Worm (Caenorhabditis elegans) whole organism, L4 larva: ENCODE results near the gene srbc-40.

Experiments used
- D1046.2 ChIP-seq: fragments of 200-800 bp; sonication (Bioruptor generic); IDR thresholded peaks from 2 replicates; pipeline ENCODE4 v1.3.6; 2022; ENCODE audit warnings: missing genetic modification characterization, missing compliant biosample characterization
- F37D6.2 ChIP-seq: sonication (generic microtip); optimal IDR thresholded peaks from 2 replicates; lab custom pipeline; 2016; ENCODE audit warnings: mild to moderate bottlenecking, missing genetic modification characterization, missing compliant biosample characterization
- R02D3.7 ChIP-seq: fragments of 150-350 bp; sonication (generic microtip); optimal IDR thresholded peaks from 3 replicates; lab custom pipeline; 2014; ENCODE audit warnings: missing biosample characterization, missing genetic modification characterization
- T20F7.1 ChIP-seq: fragments of 200-800 bp; sonication (Bioruptor generic); optimal IDR thresholded peaks from 2 replicates; lab custom pipeline; 2018; ENCODE audit warnings: mild to moderate bottlenecking, missing genetic modification characterization, missing compliant biosample characterization
- Y105C5A.15 ChIP-seq: fragments of 200-800 bp; sonication (Bioruptor generic); IDR thresholded peaks from 2 replicates; pipeline ENCODE4 v1.3.6; 2022; ENCODE audit warnings: missing genetic modification characterization, missing compliant biosample characterization
- Y5F2A.4 ChIP-seq: fragments of 200-800 bp; sonication (Bioruptor generic); optimal IDR thresholded peaks from 2 replicates; lab custom pipeline; 2018; ENCODE audit warnings: mild to moderate bottlenecking, missing genetic modification characterization, missing compliant biosample characterization
- ZK337.2 ChIP-seq: fragments of 200-800 bp; sonication (Bioruptor generic); IDR thresholded peaks from 2 replicates; pipeline ENCODE4 v1.3.6; 2022; ENCODE audit warnings: missing genetic modification reagents, missing genetic modification characterization, missing compliant biosample characterization
- aha-1 ChIP-seq: fragments of 150-350 bp; peaks from one replicate; lab custom pipeline; 2014; ENCODE audit warnings: missing biosample characterization, missing genetic modification characterization
- aly-2 ChIP-seq: sonication (generic microtip); optimal IDR thresholded peaks from 2 replicates; lab custom pipeline; 2018; ENCODE audit warnings: missing biosample characterization, missing genetic modification characterization
- ama-1 ChIP-seq: fragments of 150-350 bp; optimal IDR thresholded peaks from 2 replicates; lab custom pipeline; 2014; ENCODE audit warnings: inconsistent platforms, mixed read lengths
- ceh-20 ChIP-seq: fragments of 200-800 bp; sonication (Bioruptor generic); IDR thresholded peaks from 2 replicates; pipeline ENCODE4 v1.3.6; 2022; ENCODE audit warnings: missing genetic modification reagents, missing genetic modification characterization, missing compliant biosample characterization
- ceh-28 ChIP-seq: fragments of 150-350 bp; optimal IDR thresholded peaks from 2 replicates; lab custom pipeline; 2014; ENCODE audit warnings: missing biosample characterization, missing genetic modification reagents, missing genetic modification characterization
- ceh-32 ChIP-seq: sonication (generic microtip); optimal IDR thresholded peaks from 2 replicates; lab custom pipeline; 2016; ENCODE audit warnings: mild to moderate bottlenecking, missing genetic modification characterization, missing compliant biosample characterization; ENCODE audit not compliant: poor library complexity
- ceh-82 ChIP-seq: sonication (generic microtip); optimal IDR thresholded peaks from 2 replicates; lab custom pipeline; 2017; ENCODE audit warnings: missing biosample characterization, missing genetic modification characterization
- ces-1 ChIP-seq: fragments of 150-350 bp; sonication (generic microtip); optimal IDR thresholded peaks from 4 replicates; lab custom pipeline; 2014; ENCODE audit warnings: missing biosample characterization, missing genetic modification reagents, missing genetic modification characterization
- ctbp-1 ChIP-seq: fragments of 200-800 bp; sonication (Bioruptor generic); IDR thresholded peaks from 2 replicates; pipeline ENCODE4 v1.3.6; 2022; ENCODE audit warnings: missing genetic modification reagents, missing genetic modification characterization, missing compliant biosample characterization
- daf-19 ChIP-seq: fragments of 200-800 bp; sonication (Bioruptor generic); conservative IDR thresholded peaks from 2 replicates; pipeline ENCODE4 v1.3.6; 2022; ENCODE audit warnings: missing genetic modification characterization, missing compliant biosample characterization
- fos-1 ChIP-seq: fragments of 150-350 bp; optimal IDR thresholded peaks from 2 replicates; lab custom pipeline; 2014; ENCODE audit warnings: missing biosample characterization, missing genetic modification characterization
- hlh-11 ChIP-seq: fragments of 200-800 bp; sonication (Bioruptor generic); optimal IDR thresholded peaks from 2 replicates; lab custom pipeline; 2018; ENCODE audit warnings: mild to moderate bottlenecking, missing genetic modification characterization, missing compliant biosample characterization
- jun-1 ChIP-seq: fragments of 150-350 bp; optimal IDR thresholded peaks from 2 replicates; lab custom pipeline; 2014; ENCODE audit warnings: missing biosample characterization, missing genetic modification reagents, missing genetic modification characterization
- lin-13 ChIP-seq: fragments of 150-350 bp; optimal IDR thresholded peaks from 2 replicates; lab custom pipeline; 2014; ENCODE audit warnings: missing biosample characterization, missing genetic modification reagents, missing genetic modification characterization
- lin-29 ChIP-seq: fragments of 200-800 bp; sonication (Bioruptor generic); IDR thresholded peaks from 2 replicates; pipeline ENCODE4 v1.3.6; 2022; ENCODE audit warnings: missing genetic modification reagents, missing genetic modification characterization, missing compliant biosample characterization
- lin-38 ChIP-seq: fragments of 200-800 bp; sonication (Bioruptor generic); IDR thresholded peaks from 2 replicates; pipeline ENCODE4 v1.3.6; 2022; ENCODE audit warnings: missing genetic modification reagents, missing genetic modification characterization, missing compliant biosample characterization
- lir-3 ChIP-seq: sonication (generic microtip); optimal IDR thresholded peaks from 2 replicates; lab custom pipeline; 2016; ENCODE audit warnings: mild to moderate bottlenecking, missing genetic modification characterization, missing compliant biosample characterization
- lsy-2 ChIP-seq, 2 experiments: fragments of 150-350 bp in 1 of 2; sonication (generic microtip) in 1 of 2; optimal IDR thresholded peaks; 2 replicates each; lab custom pipeline; 2014 to 2017; ENCODE audit warnings: missing biosample characterization in 2 of 2, missing genetic modification characterization in 2 of 2
- madf-5 ChIP-seq, 2 experiments: fragments of 200-800 bp; sonication (Bioruptor generic); IDR thresholded peaks; 2 replicates each; pipeline ENCODE4 v1.3.6; 2022; ENCODE audit warnings: missing compliant biosample characterization in 2 of 2, missing genetic modification characterization in 2 of 2
- mdl-1 ChIP-seq, 2 experiments: fragments of 150-350 bp in 1 of 2; sonication (generic microtip) in 1 of 2; optimal IDR thresholded peaks; 2 replicates each; lab custom pipeline; 2014 to 2017; ENCODE audit warnings: missing biosample characterization in 2 of 2, missing genetic modification characterization in 2 of 2
- mdt-29 ChIP-seq: fragments of 200-800 bp; sonication (Bioruptor generic); IDR thresholded peaks from 2 replicates; pipeline ENCODE4 v1.3.6; 2022; ENCODE audit warnings: missing genetic modification reagents, missing genetic modification characterization, missing compliant biosample characterization
- mes-2 ChIP-seq: sonication (generic microtip); optimal IDR thresholded peaks from 2 replicates; lab custom pipeline; 2016; ENCODE audit warnings: missing genotype, mild to moderate bottlenecking, missing genetic modification characterization, missing compliant biosample characterization; ENCODE audit not compliant: poor library complexity, severe bottlenecking
- mxl-2 ChIP-seq: fragments of 200-800 bp; sonication (Bioruptor generic); conservative IDR thresholded peaks from 2 replicates; pipeline ENCODE4 v1.3.6; 2022; ENCODE audit warnings: missing genetic modification reagents, missing genetic modification characterization, missing compliant biosample characterization
- mxl-3 ChIP-seq: fragments of 200-800 bp; sonication (Bioruptor generic); optimal IDR thresholded peaks from 2 replicates; lab custom pipeline; 2018; ENCODE audit warnings: mild to moderate bottlenecking, missing genetic modification characterization, missing compliant biosample characterization
- nhr-111 ChIP-seq: fragments of 200-800 bp; sonication (Bioruptor generic); optimal IDR thresholded peaks from 2 replicates; lab custom pipeline; 2018; ENCODE audit warnings: mild to moderate bottlenecking, missing genetic modification characterization, missing compliant biosample characterization
- nhr-237 ChIP-seq: sonication (generic microtip); optimal IDR thresholded peaks from 2 replicates; lab custom pipeline; 2017; ENCODE audit warnings: missing biosample characterization, missing genetic modification characterization
- nhr-25 ChIP-seq: sonication (generic microtip); optimal IDR thresholded peaks from 2 replicates; lab custom pipeline; 2017; ENCODE audit warnings: missing genetic modification characterization, mild to moderate bottlenecking, missing compliant biosample characterization, antibody characterized with exemption, moderate library complexity, borderline replicate concordance; ENCODE audit not compliant: insufficient read depth
- nhr-28 ChIP-seq: fragments of 150-350 bp; optimal IDR thresholded peaks from 2 replicates; lab custom pipeline; 2014; ENCODE audit warnings: missing biosample characterization, missing genetic modification characterization
- nhr-41 ChIP-seq: fragments of 200-800 bp; sonication (Bioruptor generic); IDR thresholded peaks from 2 replicates; pipeline ENCODE4 v1.3.6; 2022; ENCODE audit warnings: missing genetic modification reagents, missing genetic modification characterization, missing compliant biosample characterization
- nhr-42 ChIP-seq: fragments of 200-800 bp; sonication (Bioruptor generic); IDR thresholded peaks from 2 replicates; pipeline ENCODE4 v1.3.6; 2022; ENCODE audit warnings: missing genetic modification characterization, missing compliant biosample characterization
- nhr-48 ChIP-seq: sonication (generic microtip); optimal IDR thresholded peaks from 2 replicates; lab custom pipeline; 2016; ENCODE audit warnings: mild to moderate bottlenecking, missing genetic modification characterization, missing compliant biosample characterization
- nhr-76 ChIP-seq: fragments of 150-350 bp; optimal IDR thresholded peaks from 2 replicates; lab custom pipeline; 2014; ENCODE audit warnings: missing biosample characterization, missing genetic modification characterization
- nhr-77 ChIP-seq: fragments of 150-350 bp; optimal IDR thresholded peaks from 2 replicates; lab custom pipeline; 2014; ENCODE audit warnings: missing biosample characterization, missing genetic modification characterization
- pqm-1 ChIP-seq: sonication (generic microtip); optimal IDR thresholded peaks from 2 replicates; lab custom pipeline; 2017; ENCODE audit warnings: missing biosample characterization, missing genetic modification characterization
- rbr-2 ChIP-seq: sonication (generic microtip); optimal IDR thresholded peaks from 2 replicates; lab custom pipeline; 2016; ENCODE audit warnings: missing genotype, missing genetic modification characterization, missing compliant biosample characterization
- sdz-12 ChIP-seq: fragments of 200-800 bp; sonication (Bioruptor generic); optimal IDR thresholded peaks from 2 replicates; lab custom pipeline; 2018; ENCODE audit warnings: mild to moderate bottlenecking, missing genetic modification characterization, missing compliant biosample characterization
- set-16 ChIP-seq: fragments of 200-800 bp; sonication (Bioruptor generic); IDR thresholded peaks from 2 replicates; pipeline ENCODE4 v1.3.6; 2022; ENCODE audit warnings: missing genetic modification reagents, missing genetic modification characterization, missing compliant biosample characterization
- snpc-1.2 ChIP-seq: fragments of 200-800 bp; sonication (Bioruptor generic); IDR thresholded peaks from 2 replicates; pipeline ENCODE4 v1.3.6; 2022; ENCODE audit warnings: missing genetic modification reagents, missing genetic modification characterization, missing compliant biosample characterization
- spr-3 ChIP-seq: fragments of 200-800 bp; sonication (Bioruptor generic); optimal IDR thresholded peaks from 2 replicates; lab custom pipeline; 2018; ENCODE audit warnings: mild to moderate bottlenecking, missing genetic modification characterization, missing compliant biosample characterization
- unc-130 ChIP-seq: sonication (generic microtip); optimal IDR thresholded peaks from 2 replicates; lab custom pipeline; 2016; ENCODE audit warnings: missing genetic modification reagents, missing genetic modification characterization, missing compliant biosample characterization
- zfp-3 ChIP-seq: fragments of 200-800 bp; sonication (Bioruptor generic); conservative IDR thresholded peaks from 2 replicates; pipeline ENCODE4 v1.3.6; 2022; ENCODE audit warnings: missing genetic modification reagents, missing genetic modification characterization, missing compliant biosample characterization
- zip-2 ChIP-seq: fragments of 150-350 bp; optimal IDR thresholded peaks from 2 replicates; lab custom pipeline; 2014; ENCODE audit warnings: missing biosample characterization, missing genetic modification characterization
- ztf-11 ChIP-seq: fragments of 150-350 bp; optimal IDR thresholded peaks from 2 replicates; lab custom pipeline; 2014; ENCODE audit warnings: missing biosample characterization, missing genetic modification characterization
- ztf-7 ChIP-seq: fragments of 150-350 bp; optimal IDR thresholded peaks from 2 replicates; lab custom pipeline; 2014; ENCODE audit warnings: missing biosample characterization, missing genetic modification characterization

srbc-40 gene

ce11 chrV:731330-731729, 11.7 kb upstream of the srbc-40 start (continued):
- peak; percentile 42 for TF ChIP-seq lin-38
- no peak for TF ChIP-seq Y105C5A.15 (GFP tag; lab: Robert Waterston, UW)
- peak; percentile 62 for TF ChIP-seq T20F7.1
- TF ChIP-seq daf-19 (GFP tag; lab: Robert Waterston, UW), result no peak
- TF ChIP-seq fos-1, result peak; percentile 67
- TF ChIP-seq jun-1 (tag; lab: Kevin White, UChicago), result peak; percentile 64
- peak; percentile 71 for TF ChIP-seq mes-2 (tag; lab: Kevin White, UChicago)
- peak; percentile 84 for TF ChIP-seq mxl-3 (GFP tag; lab: Kevin White, UChicago)
- TF ChIP-seq nhr-25, result no peak
- no peak for TF ChIP-seq aly-2
- TF ChIP-seq pqm-1 (tag; lab: Kevin White, UChicago), result peak; percentile 70
- no peak for TF ChIP-seq madf-5 (GFP tag; IDR thresholded peaks at IDR 0.05; lab: Robert Waterston, UW)
- TF ChIP-seq nhr-111 (GFP tag; lab: Kevin White, UChicago), result peak; percentile 12
- TF ChIP-seq ama-1 (lab: Kevin White, UChicago), result no peak
- peak; percentile 98 to 99 for TF ChIP-seq mdl-1 (tag; optimal IDR thresholded peaks at IDR 0.05; lab: Kevin White, UChicago)
- no peak for TF ChIP-seq ces-1 (GFP tag; lab: Kevin White, UChicago)
- TF ChIP-seq nhr-48 (tag; lab: Kevin White, UChicago), result peak; percentile 92
- TF ChIP-seq lin-29 (GFP tag; lab: Robert Waterston, UW), result no peak
- no peak for TF ChIP-seq nhr-237 (tag; lab: Kevin White, UChicago)
- TF ChIP-seq zip-2 (tag; lab: Kevin White, UChicago), result peak; percentile 37
- no peak for TF ChIP-seq Y5F2A.4 (GFP tag; lab: Kevin White, UChicago)
- no peak for TF ChIP-seq ceh-32 (tag; lab: Kevin White, UChicago)
- TF ChIP-seq nhr-77, result peak; percentile 83
- TF ChIP-seq ceh-28 (tag; lab: Kevin White, UChicago), result no peak
- TF ChIP-seq ztf-7, result no peak
- TF ChIP-seq F37D6.2 (tag; lab: Kevin White, UChicago), result no peak

- TF ChIP-seq ztf-11 (tag; lab: Kevin White, UChicago) (no peak), lin-38 (peak; percentile 34; the same call in 1 of the 2 replicates), snpc-1.2 (GFP tag; lab: Robert Waterston, UW) (no peak), hlh-11 (tag; lab: Kevin White, UChicago) (peak; percentile 92), T20F7.1 (no peak), madf-5 (GFP tag; IDR thresholded peaks at IDR 0.05; lab: Robert Waterston, UW) (no peak), ctbp-1 (GFP tag; lab: Robert Waterston, UW) (0 out of 2 replicates have a peak, but pooled peaks have one; percentile 25), nhr-41 (GFP tag; lab: Robert Waterston, UW) (no peak), ceh-20 (GFP tag; lab: Robert Waterston, UW) (no peak), set-16 (no peak), R02D3.7 (tag; lab: Kevin White, UChicago) (no peak), rbr-2 (tag; lab: Kevin White, UChicago) (peak; percentile 13), aha-1 (tag; lab: Kevin White, UChicago) (peak; percentile 47), nhr-28 (tag; lab: Kevin White, UChicago) (peak; percentile 19), nhr-42 (GFP tag; lab: Robert Waterston, UW) (0 out of 2 replicates have a peak, but pooled peaks have one; percentile 4), D1046.2 (GFP tag; lab: Robert Waterston, UW) (no peak), unc-130 (GFP tag; lab: Kevin White, UChicago) (no peak), zfp-3 (GFP tag; lab: Robert Waterston, UW) (0 out of 2 replicates have a peak, but pooled peaks have one; percentile 23), ZK337.2 (GFP tag; lab: Robert Waterston, UW) (no peak), sdz-12 (no peak), nhr-48 (tag; lab: Kevin White, UChicago) (peak; percentile 79), mdt-29 (peak; percentile 86), lsy-2 (tag; optimal IDR thresholded peaks at IDR 0.05; lab: Kevin White, UChicago) (peak in 1 of 2 experiments; percentile 26), lin-13 (GFP tag; lab: Kevin White, UChicago) (peak; percentile 4), ceh-82 (tag; lab: Kevin White, UChicago) (no peak), nhr-76 (no peak), mes-2 (tag; lab: Kevin White, UChicago) (peak; percentile 39), spr-3 (GFP tag; lab: Kevin White, UChicago) (no peak), mxl-2 (no peak), lir-3 (no peak), nhr-77 (peak; percentile 60), ceh-28 (tag; lab: Kevin White, UChicago) (no peak)
Observed at ce11 chrV:730216-730615, 10.6 kb upstream of the srbc-40 start.
